Fruit fly (Drosophila melanogaster) S2 (cell line): ENCODE data around the gene neur.

Experiments
- CG8478 ChIP-seq: fragments of >200 bp; optimal IDR thresholded peaks from 2 replicates; lab custom pipeline; 2018
- CTCF ChIP-seq, 2 experiments: fragments of >200 bp; optimal IDR thresholded peaks; 2 replicates each; lab custom pipeline; 2018

- TF ChIP-seq CTCF (optimal IDR thresholded peaks at IDR 0.05; lab: Kevin White, UChicago) (no peak), CG8478 (no peak)
These were observed 37.5 kb downstream of the neur start for dm6 chr3R:9001720-9002240.
